Fruit fly (Drosophila melanogaster): ENCODE measurements around the gene unc.

Gene unc

dm6 chrX:21116864-21117464 lies at the start of gene unc, which contains the start of gene CG15445 (continued):
- no peak for TF ChIP-seq sqz (GFP tag; optimal IDR thresholded peaks at IDR 0.05)
- TF ChIP-seq Aef1 (GFP tag; IDR thresholded peaks at IDR 0.05) = peak; percentile 81
- TF ChIP-seq CG1647 (GFP tag; optimal IDR thresholded peaks at IDR 0.05) = no peak
- TF ChIP-seq CG7745 (tag; optimal IDR thresholded peaks at IDR 0.05) = no peak
- peak; percentile 42 for TF ChIP-seq phol (tag; optimal IDR thresholded peaks at IDR 0.05)
- TF ChIP-seq CG9437 (GFP tag; optimal IDR thresholded peaks at IDR 0.05) = peak; percentile 19
- 0 out of 3 replicates have a peak, but pooled peaks have one; percentile 34 for TF ChIP-seq CG34422 (GFP tag; IDR thresholded peaks at IDR 0.05)
- TF ChIP-seq scrt (GFP tag; optimal IDR thresholded peaks at IDR 0.05) = no peak
- no peak for TF ChIP-seq gt (GFP tag; IDR thresholded peaks at IDR 0.05)
- no peak for TF ChIP-seq Fer3 (tag; optimal IDR thresholded peaks at IDR 0.05)
- no peak for TF ChIP-seq CG4424 (GFP tag; optimal IDR thresholded peaks at IDR 0.05)
- TF ChIP-seq tna (GFP tag; IDR thresholded peaks at IDR 0.05; ENCODE audit: partially characterized antibody) = peak; percentile 60; the same call in 1 of the 2 replicates
- TF ChIP-seq CG14050 (GFP tag; IDR thresholded peaks at IDR 0.05) = no peak
- no peak for TF ChIP-seq CG6765 (GFP tag; optimal IDR thresholded peaks at IDR 0.05)
- TF ChIP-seq CG2199 (GFP tag; IDR thresholded peaks at IDR 0.05) = peak; percentile 89; the same call in 1 of the 3 replicates
- TF ChIP-seq CG13775 (GFP tag; optimal IDR thresholded peaks at IDR 0.05) = peak; percentile 5
- peak; percentile 90 for TF ChIP-seq Bgb (GFP tag; IDR thresholded peaks at IDR 0.05; ENCODE audit: partially characterized antibody)
- peak; percentile 45 for TF ChIP-seq jumu (GFP tag; optimal IDR thresholded peaks at IDR 0.05)
- TF ChIP-seq cg (GFP tag; optimal IDR thresholded peaks at IDR 0.05) = no peak
- TF ChIP-seq CG7271 (tag; optimal IDR thresholded peaks at IDR 0.05) = no peak
- peak; percentile 72; the same call in 2 of the 3 replicates for TF ChIP-seq mld (GFP tag; IDR thresholded peaks at IDR 0.05; ENCODE audit: partially characterized antibody)
- peak; percentile 96 for TF ChIP-seq CG42726 (GFP tag; IDR thresholded peaks at IDR 0.05; ENCODE audit: partially characterized antibody)
- no peak for TF ChIP-seq CG3838 (GFP tag; optimal IDR thresholded peaks at IDR 0.05)
- no peak for TF ChIP-seq CG1529 (GFP tag; optimal IDR thresholded peaks at IDR 0.05)
- no peak for TF ChIP-seq CG14965 (GFP tag; optimal IDR thresholded peaks at IDR 0.05; ENCODE audit: borderline replicate concordance)
- TF ChIP-seq D (optimal IDR thresholded peaks at IDR 0.05) = no peak
- no peak for TF ChIP-seq D (GFP tag; optimal IDR thresholded peaks at IDR 0.05)
- TF ChIP-seq Ets97D (GFP tag; optimal IDR thresholded peaks at IDR 0.05) = peak; percentile 74
- TF ChIP-seq Meics (GFP tag; optimal IDR thresholded peaks at IDR 0.05) = no peak
- TF ChIP-seq bowl (GFP tag; IDR thresholded peaks at IDR 0.05) = no peak
- no peak for TF ChIP-seq Hr78 (GFP tag; optimal IDR thresholded peaks at IDR 0.05)
- TF ChIP-seq NC2α (GFP tag; optimal IDR thresholded peaks at IDR 0.05) = no peak
- TF ChIP-seq Lpt (GFP tag; optimal IDR thresholded peaks at IDR 0.05) = no peak
- TF ChIP-seq da (GFP tag; optimal IDR thresholded peaks at IDR 0.05) = no peak
- no peak for TF ChIP-seq CG12744 (GFP tag; optimal IDR thresholded peaks at IDR 0.05)
- no peak for TF ChIP-seq her (GFP tag; optimal IDR thresholded peaks at IDR 0.05)
- TF ChIP-seq hbn (GFP tag; IDR thresholded peaks at IDR 0.05; ENCODE audit: partially characterized antibody) = peak; percentile 70; the same call in 1 of the 2 replicates
- TF ChIP-seq CG2129 (GFP tag; IDR thresholded peaks at IDR 0.05; ENCODE audit: partially characterized antibody) = peak; percentile 42; the same call in 1 of the 2 replicates
- peak; percentile 22 for TF ChIP-seq Dip3 (GFP tag; optimal IDR thresholded peaks at IDR 0.05)

- TF ChIP-seq corto (GFP tag; optimal IDR thresholded peaks at IDR 0.05) = no peak
Measured at dm6 chrX:21146941-21147340, 30.2 kb upstream of the unc start, which contains the start of gene CG45154. CG45154 (minus strand) TSS chrX:21147041.

Measured in whole organism, embryonic.